Worm (Caenorhabditis elegans): ENCODE data around the gene K08D8.2.
"Not testable (repeated sequence)": the region's sequence is repeated elsewhere in the genome, so short reads cannot be mapped to it uniquely, and the experiment has no call there.

The K08D8.2 gene

DNA sequence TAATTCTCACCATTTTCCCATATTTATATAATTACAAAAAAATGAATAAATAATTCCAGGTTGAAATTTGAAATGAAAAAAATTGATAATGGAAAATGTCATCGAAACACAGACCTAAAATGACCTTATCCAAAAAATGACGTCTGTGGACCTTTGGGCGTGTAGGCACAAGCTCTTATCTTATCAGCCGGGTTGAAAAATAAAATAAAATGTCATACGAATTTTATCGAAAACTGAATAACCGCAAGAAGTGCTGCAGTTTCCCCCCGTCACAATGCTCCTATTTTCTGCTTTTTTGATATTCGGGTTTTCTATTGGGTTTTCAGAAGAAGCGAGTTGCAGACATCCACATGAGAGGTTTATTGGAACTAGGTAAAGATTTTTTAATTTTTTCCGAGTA is 37.0 kb upstream of the K08D8.2 start, which contains the start of gene clec-186 (continued):
- TF ChIP-seq zip-2 (tag; optimal IDR thresholded peaks at IDR 0.05), result no peak

ce11 chrIV:12869383-12869782 is 33.5 kb upstream of the K08D8.2 start:
- TF ChIP-seq hlh-11 (tag; optimal IDR thresholded peaks at IDR 0.05), result peak; percentile 44
- TF ChIP-seq attf-4 (tag; optimal IDR thresholded peaks at IDR 0.05), result no peak
- peak; percentile 11 for TF ChIP-seq nhr-28 (tag; optimal IDR thresholded peaks at IDR 0.05)
- no peak for TF ChIP-seq nhr-25 (tag; optimal IDR thresholded peaks at IDR 0.05; ENCODE audit: borderline replicate concordance, insufficient read depth)
- no peak for TF ChIP-seq arid-1 (GFP tag; conservative IDR thresholded peaks at IDR 0.05)
- no peak for TF ChIP-seq Y5F2A.4 (GFP tag; optimal IDR thresholded peaks at IDR 0.05)
- no peak for TF ChIP-seq ceh-82 (tag; optimal IDR thresholded peaks at IDR 0.05)
- peak; percentile 71; the same call in 1 of the 2 replicates for TF ChIP-seq dmd-6 (GFP tag; IDR thresholded peaks at IDR 0.05)
- TF ChIP-seq nhr-48 (tag; optimal IDR thresholded peaks at IDR 0.05), result peak; percentile 4
- TF ChIP-seq pqm-1 (tag; optimal IDR thresholded peaks at IDR 0.05), result peak; percentile 73

ce11 chrIV:12869812-12870211 is 33.0 kb upstream of the K08D8.2 start:
- TF ChIP-seq set-16 (GFP tag; IDR thresholded peaks at IDR 0.05) (no peak), saeg-2 (GFP tag; IDR thresholded peaks at IDR 0.05) (no peak), daf-16 (GFP tag; optimal IDR thresholded peaks at IDR 0.05) (no peak), daf-16 (tag; optimal IDR thresholded peaks at IDR 0.05) (no peak), tra-1 (GFP tag; IDR thresholded peaks at IDR 0.05) (no peak), nhr-42 (GFP tag; IDR thresholded peaks at IDR 0.05) (no peak), gei-8 (GFP tag; optimal IDR thresholded peaks at IDR 0.05) (no peak), F26F4.8 (GFP tag; conservative IDR thresholded peaks at IDR 0.05) (no peak)

DNA sequence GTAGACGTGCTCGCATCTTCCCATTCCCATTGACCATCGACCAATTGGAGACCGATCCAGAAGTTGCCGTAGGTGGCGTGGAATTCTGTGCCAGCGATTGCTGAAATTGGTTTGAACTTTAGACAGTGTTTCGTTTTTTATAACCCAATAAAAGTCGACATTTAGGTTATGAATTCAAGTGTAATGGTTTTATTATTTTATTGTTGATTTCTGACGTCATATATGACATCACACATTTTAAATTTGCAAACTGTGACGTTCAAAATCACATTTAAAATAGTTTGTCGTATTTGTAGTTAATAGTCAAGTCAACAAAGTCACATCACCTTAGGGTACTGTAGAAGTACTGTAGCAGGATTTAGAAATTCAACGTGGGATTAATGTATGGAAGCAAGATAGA is 32.5 kb upstream of the K08D8.2 start:
- TF ChIP-seq dmd-6 (GFP tag; IDR thresholded peaks at IDR 0.05) (peak; percentile 21; the same call in 1 of the 2 replicates), nhr-28 (tag; optimal IDR thresholded peaks at IDR 0.05) (peak; percentile 8), php-3 (GFP tag; IDR thresholded peaks at IDR 0.05) (peak; percentile 70), madf-9 (GFP tag; conservative IDR thresholded peaks at IDR 0.05) (no peak)

DNA sequence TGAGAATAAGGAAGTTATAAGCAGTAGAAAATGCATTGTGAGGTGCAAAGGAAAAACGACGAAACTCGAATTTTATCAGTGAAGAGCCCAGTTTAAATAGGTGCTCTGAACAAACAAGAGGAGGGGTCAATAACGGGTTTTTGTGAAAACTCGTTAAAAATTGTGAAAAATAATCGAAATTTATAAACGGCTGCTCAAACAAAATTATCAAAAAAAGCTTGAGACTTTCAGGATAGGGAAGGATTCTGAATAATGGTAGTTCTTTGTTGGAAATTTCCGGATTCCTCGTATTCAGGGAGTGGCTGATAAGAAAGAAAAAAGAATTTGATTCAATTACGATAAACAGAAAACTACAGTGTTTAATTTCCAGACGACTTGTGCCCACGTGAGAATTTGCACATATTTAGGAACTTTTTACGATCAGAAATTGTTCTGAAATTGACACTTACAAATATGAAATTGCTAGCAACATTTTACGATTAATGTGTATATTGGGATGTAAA is 31.4 kb upstream of the K08D8.2 start, which contains the start of gene clec-187:
clec-187 (minus strand) TSS at position 51 of the 503 bp plus-strand sequence.
- TF ChIP-seq daf-16 (GFP tag; optimal IDR thresholded peaks at IDR 0.05) (no peak), daf-16 (tag; optimal IDR thresholded peaks at IDR 0.05) (peak; percentile 46), aha-1 (tag) (peak; percentile 58), cey-2 (tag; optimal IDR thresholded peaks at IDR 0.05; ENCODE audit: borderline replicate concordance, insufficient read depth) (no peak), nhr-42 (GFP tag; IDR thresholded peaks at IDR 0.05) (no peak), mes-2 (tag; optimal IDR thresholded peaks at IDR 0.05; ENCODE audit: poor library complexity, severe bottlenecking) (no peak), dve-1 (tag; optimal IDR thresholded peaks at IDR 0.05; ENCODE audit: insufficient read depth) (peak; percentile 5), aly-2 (tag; optimal IDR thresholded peaks at IDR 0.05) (no peak)

ce11 chrIV:12875260-12875659 is 27.6 kb upstream of the K08D8.2 start, which contains the start of gene ZK896.1:
Gene ZK896.1 (minus strand): TSS chrIV:12875360.
- TF ChIP-seq lin-29 (GFP tag; IDR thresholded peaks at IDR 0.05); dmd-8 (GFP tag; IDR thresholded peaks at IDR 0.05); arid-1 (GFP tag; conservative IDR thresholded peaks at IDR 0.05): not testable (repeated sequence)

DNA sequence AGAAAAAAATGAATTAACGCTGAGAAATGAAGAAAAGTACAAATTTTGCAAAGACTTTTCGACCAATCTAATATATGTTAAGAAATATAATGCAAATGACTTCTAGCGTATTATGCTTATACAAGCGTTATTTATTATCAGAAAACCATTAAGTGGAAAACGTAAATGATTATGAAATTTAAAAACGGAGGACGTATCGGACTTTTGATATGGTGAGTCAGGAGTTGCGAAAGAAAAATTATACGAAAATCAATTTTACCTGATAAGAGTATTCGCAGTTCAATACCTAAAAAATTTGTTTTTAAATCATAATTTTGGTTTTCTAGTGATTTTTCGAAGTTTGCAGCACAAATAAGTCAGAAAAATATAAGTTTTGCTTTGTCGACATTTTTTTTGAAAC is 26.3 kb upstream of the K08D8.2 start:
- TF ChIP-seq ZK546.5 (tag; optimal IDR thresholded peaks at IDR 0.05), result no peak
- no peak for TF ChIP-seq zip-11 (GFP tag; IDR thresholded peaks at IDR 0.05)
- TF ChIP-seq lsy-2 (tag; optimal IDR thresholded peaks at IDR 0.05), result no peak
- TF ChIP-seq cey-2 (tag; optimal IDR thresholded peaks at IDR 0.05; ENCODE audit: borderline replicate concordance, insufficient read depth), result no peak
- no peak for TF ChIP-seq fkh-10 (GFP tag; optimal IDR thresholded peaks at IDR 0.05)
- no peak for TF ChIP-seq nhr-102 (tag; optimal IDR thresholded peaks at IDR 0.05)
- TF ChIP-seq jun-1 (tag; optimal IDR thresholded peaks at IDR 0.05), result no peak
- no peak for TF ChIP-seq sdz-12 (GFP tag; optimal IDR thresholded peaks at IDR 0.05)
- no peak for TF ChIP-seq zag-1 (tag; optimal IDR thresholded peaks at IDR 0.05)
- TF ChIP-seq daf-16 (GFP tag; optimal IDR thresholded peaks at IDR 0.05), result no peak
- TF ChIP-seq daf-16 (tag; optimal IDR thresholded peaks at IDR 0.05), result peak; percentile 46
- TF ChIP-seq daf-8 (GFP tag; IDR thresholded peaks at IDR 0.05), result no peak
- TF ChIP-seq pqm-1 (tag; optimal IDR thresholded peaks at IDR 0.05), result peak; percentile 64
- no peak for TF ChIP-seq skn-1 (tag; optimal IDR thresholded peaks at IDR 0.05)
- no peak for TF ChIP-seq zip-2 (tag; optimal IDR thresholded peaks at IDR 0.05)
- no peak for TF ChIP-seq ceh-20 (GFP tag; IDR thresholded peaks at IDR 0.05)
